Worm (Caenorhabditis elegans) whole organism, L4 larva: Measurements from ENCODE around the gene K01F9.2.

Source experiments
- D1046.2 ChIP-seq: fragments of 200-800 bp; sonication (Bioruptor generic); IDR thresholded peaks from 2 replicates; pipeline ENCODE4 v1.3.6; 2022; ENCODE audit warnings: missing genetic modification characterization, missing compliant biosample characterization
- R02D3.7 ChIP-seq: fragments of 150-350 bp; sonication (generic microtip); optimal IDR thresholded peaks from 3 replicates; lab custom pipeline; 2014; ENCODE audit warnings: missing biosample characterization, missing genetic modification characterization
- T20F7.1 ChIP-seq: fragments of 200-800 bp; sonication (Bioruptor generic); optimal IDR thresholded peaks from 2 replicates; lab custom pipeline; 2018; ENCODE audit warnings: mild to moderate bottlenecking, missing genetic modification characterization, missing compliant biosample characterization
- T26A8.4 ChIP-seq: fragments of 200-800 bp; sonication (Bioruptor generic); IDR thresholded peaks from 2 replicates; pipeline ENCODE4 v1.3.6; 2022; ENCODE audit warnings: missing genetic modification characterization, missing compliant biosample characterization
- Y105C5A.15 ChIP-seq: fragments of 200-800 bp; sonication (Bioruptor generic); IDR thresholded peaks from 2 replicates; pipeline ENCODE4 v1.3.6; 2022; ENCODE audit warnings: missing genetic modification characterization, missing compliant biosample characterization
- ZK337.2 ChIP-seq: fragments of 200-800 bp; sonication (Bioruptor generic); IDR thresholded peaks from 2 replicates; pipeline ENCODE4 v1.3.6; 2022; ENCODE audit warnings: missing genetic modification reagents, missing genetic modification characterization, missing compliant biosample characterization
- aha-1 ChIP-seq: fragments of 150-350 bp; peaks from one replicate; lab custom pipeline; 2014; ENCODE audit warnings: missing biosample characterization, missing genetic modification characterization
- ama-1 ChIP-seq: fragments of 150-350 bp; optimal IDR thresholded peaks from 2 replicates; lab custom pipeline; 2014; ENCODE audit warnings: inconsistent platforms, mixed read lengths
- arid-1 ChIP-seq: fragments of 200-800 bp; sonication (Bioruptor generic); conservative IDR thresholded peaks from 2 replicates; pipeline ENCODE4 v1.3.6; 2022; ENCODE audit warnings: missing genetic modification reagents, missing genetic modification characterization, missing compliant biosample characterization
- attf-4 ChIP-seq: sonication (generic microtip); optimal IDR thresholded peaks from 3 replicates; lab custom pipeline; 2017; ENCODE audit warnings: missing biosample characterization, missing genetic modification characterization
- ceh-20 ChIP-seq: fragments of 200-800 bp; sonication (Bioruptor generic); IDR thresholded peaks from 2 replicates; pipeline ENCODE4 v1.3.6; 2022; ENCODE audit warnings: missing genetic modification reagents, missing genetic modification characterization, missing compliant biosample characterization
- cey-2 ChIP-seq: sonication (generic microtip); optimal IDR thresholded peaks from 3 replicates; lab custom pipeline; 2017; ENCODE audit warnings: missing genetic modification characterization, mild to moderate bottlenecking, missing compliant biosample characterization, antibody characterized with exemption, borderline replicate concordance; ENCODE audit not compliant: insufficient read depth
- daf-16 ChIP-seq, 3 experiments: sonication (generic microtip); optimal IDR thresholded peaks; 2 replicates each; lab custom pipeline; 2016 to 2017; ENCODE audit warnings: missing genetic modification characterization in 3 of 3, missing genetic modification reagents in 3 of 3, mild to moderate bottlenecking in 2 of 3, missing compliant biosample characterization in 2 of 3, missing biosample characterization in 1 of 3, moderate library complexity in 1 of 3
- dmd-6 ChIP-seq: fragments of 200-800 bp; sonication (Bioruptor generic); IDR thresholded peaks from 2 replicates; pipeline ENCODE4 v1.3.6; 2022; ENCODE audit warnings: missing genetic modification reagents, missing genetic modification characterization, missing compliant biosample characterization
- duxl-1 ChIP-seq: sonication (generic microtip); optimal IDR thresholded peaks from 2 replicates; lab custom pipeline; 2016; ENCODE audit warnings: mild to moderate bottlenecking, missing genetic modification characterization, moderate library complexity, missing compliant biosample characterization; ENCODE audit not compliant: poor library complexity
- egl-43 ChIP-seq: fragments of 200-800 bp; sonication (Bioruptor generic); IDR thresholded peaks from 2 replicates; pipeline ENCODE4 v1.3.6; 2022; ENCODE audit warnings: missing genetic modification reagents, missing genetic modification characterization, missing compliant biosample characterization
- fos-1 ChIP-seq: fragments of 150-350 bp; optimal IDR thresholded peaks from 2 replicates; lab custom pipeline; 2014; ENCODE audit warnings: missing biosample characterization, missing genetic modification characterization
- gei-8 ChIP-seq: fragments of 200-800 bp; sonication (Bioruptor generic); optimal IDR thresholded peaks from 2 replicates; lab custom pipeline; 2018; ENCODE audit warnings: mild to moderate bottlenecking, missing genetic modification characterization, missing compliant biosample characterization
- hlh-11 ChIP-seq: fragments of 200-800 bp; sonication (Bioruptor generic); optimal IDR thresholded peaks from 2 replicates; lab custom pipeline; 2018; ENCODE audit warnings: mild to moderate bottlenecking, missing genetic modification characterization, missing compliant biosample characterization
- jun-1 ChIP-seq: fragments of 150-350 bp; optimal IDR thresholded peaks from 2 replicates; lab custom pipeline; 2014; ENCODE audit warnings: missing biosample characterization, missing genetic modification reagents, missing genetic modification characterization
- lin-13 ChIP-seq: fragments of 150-350 bp; optimal IDR thresholded peaks from 2 replicates; lab custom pipeline; 2014; ENCODE audit warnings: missing biosample characterization, missing genetic modification reagents, missing genetic modification characterization
- lin-38 ChIP-seq: fragments of 200-800 bp; sonication (Bioruptor generic); IDR thresholded peaks from 2 replicates; pipeline ENCODE4 v1.3.6; 2022; ENCODE audit warnings: missing genetic modification reagents, missing genetic modification characterization, missing compliant biosample characterization
- lir-3 ChIP-seq: sonication (generic microtip); optimal IDR thresholded peaks from 2 replicates; lab custom pipeline; 2016; ENCODE audit warnings: mild to moderate bottlenecking, missing genetic modification characterization, missing compliant biosample characterization
- lsy-2 ChIP-seq, 2 experiments: fragments of 150-350 bp in 1 of 2; sonication (generic microtip) in 1 of 2; optimal IDR thresholded peaks; 2 replicates each; lab custom pipeline; 2014 to 2017; ENCODE audit warnings: missing biosample characterization in 2 of 2, missing genetic modification characterization in 2 of 2
- mdl-1 ChIP-seq, 2 experiments: fragments of 150-350 bp in 1 of 2; sonication (generic microtip) in 1 of 2; optimal IDR thresholded peaks; 2 replicates each; lab custom pipeline; 2014 to 2017; ENCODE audit warnings: missing biosample characterization in 2 of 2, missing genetic modification characterization in 2 of 2
- mdt-29 ChIP-seq: fragments of 200-800 bp; sonication (Bioruptor generic); IDR thresholded peaks from 2 replicates; pipeline ENCODE4 v1.3.6; 2022; ENCODE audit warnings: missing genetic modification reagents, missing genetic modification characterization, missing compliant biosample characterization
- nhr-10 ChIP-seq: fragments of 150-350 bp; optimal IDR thresholded peaks from 2 replicates; lab custom pipeline; 2014; ENCODE audit warnings: missing biosample characterization, missing genetic modification characterization
- nhr-102 ChIP-seq: sonication (generic microtip); optimal IDR thresholded peaks from 2 replicates; lab custom pipeline; 2016; ENCODE audit warnings: mild to moderate bottlenecking, missing genetic modification characterization, moderate library complexity, missing compliant biosample characterization
- nhr-11 ChIP-seq: fragments of 150-350 bp; optimal IDR thresholded peaks from 2 replicates; lab custom pipeline; 2014; ENCODE audit warnings: missing biosample characterization, missing genetic modification characterization
- nhr-111 ChIP-seq: fragments of 200-800 bp; sonication (Bioruptor generic); optimal IDR thresholded peaks from 2 replicates; lab custom pipeline; 2018; ENCODE audit warnings: mild to moderate bottlenecking, missing genetic modification characterization, missing compliant biosample characterization
- nhr-48 ChIP-seq: sonication (generic microtip); optimal IDR thresholded peaks from 2 replicates; lab custom pipeline; 2016; ENCODE audit warnings: mild to moderate bottlenecking, missing genetic modification characterization, missing compliant biosample characterization
- pha-4 ChIP-seq, 2 experiments: fragments of 150-350 bp in 1 of 2; fragments of 200-800 bp in 1 of 2; sonication (Bioruptor generic) in 1 of 2; IDR thresholded peaks in 1 of 2; optimal IDR thresholded peaks in 1 of 2; 2 replicates each; pipeline versions ENCODE4 v1.3.6 to Lab custom; 2014 to 2022; ENCODE audit warnings: missing genetic modification characterization in 2 of 2, missing genetic modification reagents in 2 of 2, missing biosample characterization in 1 of 2, missing compliant biosample characterization in 1 of 2
- saeg-2 ChIP-seq: fragments of 200-800 bp; sonication (Bioruptor generic); IDR thresholded peaks from 2 replicates; pipeline ENCODE4 v1.3.6; 2022; ENCODE audit warnings: missing genetic modification reagents, missing genetic modification characterization, missing compliant biosample characterization
- sdz-12 ChIP-seq: fragments of 200-800 bp; sonication (Bioruptor generic); optimal IDR thresholded peaks from 2 replicates; lab custom pipeline; 2018; ENCODE audit warnings: mild to moderate bottlenecking, missing genetic modification characterization, missing compliant biosample characterization
- set-16 ChIP-seq: fragments of 200-800 bp; sonication (Bioruptor generic); IDR thresholded peaks from 2 replicates; pipeline ENCODE4 v1.3.6; 2022; ENCODE audit warnings: missing genetic modification reagents, missing genetic modification characterization, missing compliant biosample characterization
- unc-130 ChIP-seq: sonication (generic microtip); optimal IDR thresholded peaks from 2 replicates; lab custom pipeline; 2016; ENCODE audit warnings: missing genetic modification reagents, missing genetic modification characterization, missing compliant biosample characterization
- unc-39 ChIP-seq: sonication (generic microtip); optimal IDR thresholded peaks from 2 replicates; lab custom pipeline; 2017; ENCODE audit warnings: missing biosample characterization, missing genetic modification characterization
- zag-1 ChIP-seq: fragments of 150-350 bp; optimal IDR thresholded peaks from 2 replicates; lab custom pipeline; 2014; ENCODE audit warnings: missing biosample characterization, missing genetic modification characterization
- zfp-2 ChIP-seq: sonication (generic microtip); optimal IDR thresholded peaks from 2 replicates; lab custom pipeline; 2016; ENCODE audit warnings: mild to moderate bottlenecking, missing genetic modification characterization, missing compliant biosample characterization
- zfp-3 ChIP-seq: fragments of 200-800 bp; sonication (Bioruptor generic); conservative IDR thresholded peaks from 2 replicates; pipeline ENCODE4 v1.3.6; 2022; ENCODE audit warnings: missing genetic modification reagents, missing genetic modification characterization, missing compliant biosample characterization
- ztf-11 ChIP-seq: fragments of 150-350 bp; optimal IDR thresholded peaks from 2 replicates; lab custom pipeline; 2014; ENCODE audit warnings: missing biosample characterization, missing genetic modification characterization

Gene K01F9.2

DNA sequence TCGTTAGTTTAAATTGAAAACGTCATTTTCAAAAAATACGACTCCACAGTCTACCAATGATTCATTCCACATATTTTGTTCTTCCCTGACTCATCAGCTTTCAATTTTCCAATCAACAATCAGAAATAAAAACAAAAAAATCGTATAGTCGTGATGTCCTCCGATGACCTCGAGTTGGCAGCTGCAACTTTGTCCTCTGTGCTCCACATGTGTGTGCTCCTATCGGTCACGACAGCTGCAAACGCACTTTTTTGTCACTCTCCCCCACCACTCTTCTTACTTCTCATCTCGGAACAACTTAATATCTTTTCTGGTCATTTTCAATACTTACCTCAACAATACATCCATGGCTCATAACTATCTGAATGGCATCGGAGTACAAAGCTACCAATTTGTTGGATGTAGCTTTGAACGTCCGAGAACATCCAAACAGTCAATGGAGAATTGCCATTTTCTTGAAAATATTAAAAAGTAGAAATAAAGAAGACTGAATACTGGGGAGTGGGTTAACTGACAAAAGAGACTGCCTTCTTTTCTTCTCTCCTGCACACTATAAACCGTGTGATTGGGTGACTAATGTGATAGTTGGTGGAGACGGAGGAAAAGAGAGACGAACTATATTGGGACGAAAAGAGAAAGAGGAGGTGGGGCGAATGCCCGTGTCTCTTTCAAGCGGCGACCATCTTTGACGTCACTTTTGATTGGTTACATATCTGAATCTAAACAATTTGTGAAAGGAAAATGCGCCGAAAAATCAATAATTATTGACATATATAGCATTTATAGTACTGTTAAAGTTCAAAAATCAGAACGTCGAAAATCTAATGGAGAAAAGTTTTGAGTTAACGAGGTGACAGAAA is 9.7 kb downstream of the K01F9.2 start (continued):
- TF ChIP-seq D1046.2 (GFP tag; lab: Robert Waterston, UW) (no peak), ztf-11 (tag; lab: Kevin White, UChicago) (no peak), sdz-12 (GFP tag; lab: Kevin White, UChicago) (no peak), jun-1 (tag; lab: Kevin White, UChicago) (no peak), ZK337.2 (GFP tag; lab: Robert Waterston, UW) (peak; percentile 38; the same call in 1 of the 2 replicates), unc-130 (GFP tag; lab: Kevin White, UChicago) (no peak), attf-4 (tag; lab: Kevin White, UChicago) (no peak), lsy-2 (tag; optimal IDR thresholded peaks at IDR 0.05; lab: Kevin White, UChicago) (peak in 1 of 2 experiments; percentile 42), lin-38 (GFP tag; lab: Robert Waterston, UW) (peak; percentile 13), arid-1 (GFP tag; lab: Robert Waterston, UW) (no peak; the same call in 1 of the 2 replicates), nhr-10 (no peak), nhr-111 (GFP tag; lab: Kevin White, UChicago) (no peak), mdl-1 (tag; optimal IDR thresholded peaks at IDR 0.05; lab: Kevin White, UChicago) (peak; percentile 10 to 65), nhr-48 (tag; lab: Kevin White, UChicago) (no peak), zfp-2 (tag; lab: Kevin White, UChicago) (no peak), zag-1 (no peak)
- TF ChIP-seq, all 104 proteins: peak for 27

DNA sequence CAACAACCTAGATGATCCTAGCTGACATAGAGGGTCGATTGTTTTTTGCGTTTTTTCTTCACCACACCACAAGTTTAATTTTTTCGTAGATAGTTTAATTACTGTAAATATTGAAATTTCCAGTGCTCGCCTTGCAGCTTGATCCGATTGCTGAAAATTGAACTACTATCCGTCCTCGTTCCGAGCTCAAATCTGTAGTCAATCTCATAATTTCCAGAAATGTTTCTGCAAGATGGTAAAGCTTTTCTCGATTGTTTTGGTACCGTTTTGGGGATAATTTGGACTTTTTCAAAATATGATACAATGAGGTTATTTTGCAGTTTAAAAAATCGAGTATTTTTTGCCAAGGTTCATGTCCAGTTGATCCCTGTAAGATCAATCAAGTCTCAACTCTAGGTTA is 10.9 kb downstream of the K01F9.2 start:
- TF ChIP-seq pha-4 (GFP tag; IDR thresholded peaks at IDR 0.05; lab: Robert Waterston, UW) (no peak), pha-4 (tag; optimal IDR thresholded peaks at IDR 0.05; lab: Kevin White, UChicago) (no peak), Y105C5A.15 (0 out of 2 replicates have a peak, but pooled peaks have one; percentile 13), daf-16 (GFP tag; optimal IDR thresholded peaks at IDR 0.05; lab: Kevin White, UChicago) (no peak), daf-16 (tag; optimal IDR thresholded peaks at IDR 0.05; lab: Kevin White, UChicago) (peak; percentile 60), aha-1 (tag; lab: Kevin White, UChicago) (peak; percentile 99), T26A8.4 (GFP tag; lab: Robert Waterston, UW) (no peak), arid-1 (GFP tag; lab: Robert Waterston, UW) (no peak), duxl-1 (tag; lab: Kevin White, UChicago) (no peak), R02D3.7 (no peak)
- TF ChIP-seq, all 104 proteins: peak for 3

DNA sequence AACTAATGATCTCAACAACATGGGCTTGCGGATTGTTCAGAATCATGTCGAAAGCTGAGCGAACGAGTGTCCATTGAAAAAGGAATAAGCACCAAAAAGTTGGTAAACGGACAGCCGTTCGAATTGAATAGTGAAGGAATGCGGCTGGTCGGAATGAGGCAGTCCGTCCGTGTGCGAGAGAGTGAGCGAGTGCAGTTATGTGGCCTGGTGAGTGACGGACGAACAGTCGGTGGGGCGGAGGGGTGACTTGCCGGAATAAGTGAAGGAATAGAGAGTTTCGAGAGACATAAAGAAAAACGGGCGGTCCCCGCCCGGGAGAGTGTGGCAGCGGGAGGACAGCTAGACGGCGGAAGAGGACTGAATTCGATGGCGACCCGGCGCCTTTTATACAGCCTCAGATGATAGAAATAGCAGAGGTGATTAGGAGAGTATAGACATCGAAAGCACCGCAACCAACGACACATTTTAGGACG is 11.6 kb downstream of the K01F9.2 start:
- TF ChIP-seq ceh-20 (GFP tag; lab: Robert Waterston, UW): peak; percentile 80; the same call in 1 of the 2 replicates
- TF ChIP-seq zag-1: no peak
- TF ChIP-seq mdl-1 (tag; optimal IDR thresholded peaks at IDR 0.05; lab: Kevin White, UChicago): peak; percentile 39 to 51
- TF ChIP-seq daf-16 (GFP tag; optimal IDR thresholded peaks at IDR 0.05; lab: Kevin White, UChicago): peak; percentile 40 to 81
- peak; percentile 34 for TF ChIP-seq daf-16 (tag; optimal IDR thresholded peaks at IDR 0.05; lab: Kevin White, UChicago)
- peak; percentile 74 for TF ChIP-seq lin-38 (GFP tag; lab: Robert Waterston, UW)
- TF ChIP-seq nhr-102 (tag; lab: Kevin White, UChicago): peak; percentile 63
- peak; percentile 78; the same call in 1 of the 2 replicates for TF ChIP-seq D1046.2 (GFP tag; lab: Robert Waterston, UW)
- TF ChIP-seq Y105C5A.15: 0 out of 2 replicates have a peak, but pooled peaks have one; percentile 17
- TF ChIP-seq nhr-48 (tag; lab: Kevin White, UChicago): peak; percentile 80
- TF ChIP-seq mdt-29 (GFP tag; lab: Robert Waterston, UW): no peak; the same call in 1 of the 2 replicates
- peak; percentile 82 for TF ChIP-seq gei-8 (GFP tag; lab: Kevin White, UChicago)
- TF ChIP-seq T20F7.1 (GFP tag; lab: Kevin White, UChicago): peak; percentile 51
- no peak for TF ChIP-seq fos-1 (tag; lab: Kevin White, UChicago)
- peak; percentile 86 for TF ChIP-seq nhr-11 (tag; lab: Kevin White, UChicago)
- TF ChIP-seq cey-2 (tag; lab: Kevin White, UChicago): no peak
- peak; percentile 95 for TF ChIP-seq ama-1
- TF ChIP-seq lsy-2 (tag; optimal IDR thresholded peaks at IDR 0.05; lab: Kevin White, UChicago): peak; percentile 27 to 64
- peak; percentile 90 for TF ChIP-seq egl-43 (GFP tag; lab: Robert Waterston, UW)
- TF ChIP-seq unc-39: no peak
- peak; percentile 75 for TF ChIP-seq lin-13 (GFP tag; lab: Kevin White, UChicago)
- peak; percentile 96 for TF ChIP-seq hlh-11
- TF ChIP-seq R02D3.7: no peak
- TF ChIP-seq lir-3 (tag; lab: Kevin White, UChicago): peak; percentile 26
- TF ChIP-seq zfp-3 (GFP tag; lab: Robert Waterston, UW): peak; percentile 91
- TF ChIP-seq jun-1 (tag; lab: Kevin White, UChicago): peak; percentile 9
- TF ChIP-seq saeg-2: peak; percentile 75; the same call in 1 of the 2 replicates
- peak; percentile 95 for TF ChIP-seq set-16
- peak; percentile 17 for TF ChIP-seq nhr-111 (GFP tag; lab: Kevin White, UChicago)
- peak; percentile 90 for TF ChIP-seq pha-4 (GFP tag; IDR thresholded peaks at IDR 0.05; lab: Robert Waterston, UW)
- no peak for TF ChIP-seq pha-4 (tag; optimal IDR thresholded peaks at IDR 0.05; lab: Kevin White, UChicago)
- peak; percentile 94 for TF ChIP-seq dmd-6
